Worm (Caenorhabditis elegans) whole organism, L4/young adult: ENCODE data around the gene hdl-2.

Experiments used
- W03F9.2 ChIP-seq: fragments of 150-350 bp; optimal IDR thresholded peaks from 2 replicates; lab custom pipeline; 2014; ENCODE audit warnings: missing biosample characterization, missing genetic modification characterization
- dao-5 ChIP-seq: sonication (generic microtip); optimal IDR thresholded peaks from 2 replicates; lab custom pipeline; 2016; ENCODE audit warnings: missing genotype, missing genetic modification characterization, moderate library complexity, missing compliant biosample characterization
- him-1 ChIP-seq: sonication (generic microtip); optimal IDR thresholded peaks from 2 replicates; lab custom pipeline; 2016; ENCODE audit warnings: missing genotype, missing genetic modification reagents, missing genetic modification characterization, missing compliant biosample characterization

- no peak for TF ChIP-seq him-1 (tag; lab: Kevin White, UChicago)
- TF ChIP-seq W03F9.2 (tag; lab: Kevin White, UChicago): no peak
- TF ChIP-seq dao-5 (tag; lab: Kevin White, UChicago): no peak
Observed at ce11 chrIV:8827500-8827899, 46.4 kb upstream of the hdl-2 start, which contains the start of gene T28C6.7.
